Worm (Caenorhabditis elegans): Measurements from ENCODE around the gene flap-1.

flap-1 gene

ce11 chrIII:6946382-6946781, 17.8 kb upstream of the flap-1 start, which contains the start of gene let-711:
Gene let-711, plus strand, starts transcription at chrIII:6946718.
- TF ChIP-seq daf-16 (GFP tag; optimal IDR thresholded peaks at IDR 0.05) = no peak
- TF ChIP-seq daf-16 (tag; optimal IDR thresholded peaks at IDR 0.05) = peak; percentile 18
- TF ChIP-seq ceh-20 (GFP tag; IDR thresholded peaks at IDR 0.05) = no peak
- TF ChIP-seq skn-1 (tag; optimal IDR thresholded peaks at IDR 0.05) = no peak
- no peak for TF ChIP-seq madf-9 (GFP tag; conservative IDR thresholded peaks at IDR 0.05)
- TF ChIP-seq ztf-11 (tag; optimal IDR thresholded peaks at IDR 0.05) = no peak
- TF ChIP-seq pqm-1 (tag; optimal IDR thresholded peaks at IDR 0.05) = no peak
- no peak for TF ChIP-seq pha-4 (GFP tag; IDR thresholded peaks at IDR 0.05)
- TF ChIP-seq pha-4 (tag; optimal IDR thresholded peaks at IDR 0.05) = no peak
- no peak for TF ChIP-seq F37D6.2 (tag; optimal IDR thresholded peaks at IDR 0.05)
- no peak for TF ChIP-seq cey-2 (tag; optimal IDR thresholded peaks at IDR 0.05; ENCODE audit: borderline replicate concordance, insufficient read depth)
- TF ChIP-seq Y48G9A.11 (GFP tag; IDR thresholded peaks at IDR 0.05) = peak; percentile 97
- peak; percentile 4 for TF ChIP-seq hlh-30 (tag; optimal IDR thresholded peaks at IDR 0.05; ENCODE audit: insufficient read depth)
- TF ChIP-seq ama-1 (optimal IDR thresholded peaks at IDR 0.05) = no peak
- TF ChIP-seq egl-43 (GFP tag; IDR thresholded peaks at IDR 0.05) = no peak
- no peak for TF ChIP-seq jun-1 (tag; optimal IDR thresholded peaks at IDR 0.05)
- peak; percentile 28 for TF ChIP-seq mes-2 (tag; optimal IDR thresholded peaks at IDR 0.05; ENCODE audit: poor library complexity, severe bottlenecking)
- peak; percentile 56 for TF ChIP-seq aha-1 (tag)
- no peak for TF ChIP-seq hmg-1.1 (GFP tag; IDR thresholded peaks at IDR 0.05)
- TF ChIP-seq rbr-2 (tag; optimal IDR thresholded peaks at IDR 0.05) = no peak
- no peak for TF ChIP-seq spr-1 (tag; optimal IDR thresholded peaks at IDR 0.05)
- TF ChIP-seq zip-2 (tag; optimal IDR thresholded peaks at IDR 0.05) = no peak
- peak; percentile 95 for TF ChIP-seq T20F7.1 (GFP tag; optimal IDR thresholded peaks at IDR 0.05)
- TF ChIP-seq lsy-2 (tag; optimal IDR thresholded peaks at IDR 0.05) = peak in 1 of 2 experiments; percentile 27

ce11 chrIII:6945747-6946146, 17.1 kb upstream of the flap-1 start, which contains the start of gene abu-13:
Gene abu-13, minus strand, starts transcription at chrIII:6945898.
- no peak for TF ChIP-seq hif-1 (tag; optimal IDR thresholded peaks at IDR 0.05)
- no peak for TF ChIP-seq fkh-10 (GFP tag; optimal IDR thresholded peaks at IDR 0.05)
- no peak for TF ChIP-seq lin-38 (GFP tag; IDR thresholded peaks at IDR 0.05)
- TF ChIP-seq mdl-1 (tag; optimal IDR thresholded peaks at IDR 0.05) = peak in 1 of 2 experiments; percentile 10
- TF ChIP-seq tag-97 (GFP tag; IDR thresholded peaks at IDR 0.05) = no peak
- peak; percentile 19 for TF ChIP-seq nhr-28 (tag; optimal IDR thresholded peaks at IDR 0.05)
- TF ChIP-seq zag-1 (tag; optimal IDR thresholded peaks at IDR 0.05) = no peak
- TF ChIP-seq spr-1 (tag; optimal IDR thresholded peaks at IDR 0.05) = no peak
- TF ChIP-seq ztf-7 (tag; optimal IDR thresholded peaks at IDR 0.05) = no peak
- no peak for TF ChIP-seq php-3 (GFP tag; IDR thresholded peaks at IDR 0.05)
- no peak for TF ChIP-seq cey-2 (tag; optimal IDR thresholded peaks at IDR 0.05; ENCODE audit: borderline replicate concordance, insufficient read depth)
- TF ChIP-seq ceh-62 (tag; optimal IDR thresholded peaks at IDR 0.05) = no peak
- peak; percentile 7 for TF ChIP-seq hlh-11 (tag; optimal IDR thresholded peaks at IDR 0.05)
- no peak for TF ChIP-seq madf-9 (GFP tag; conservative IDR thresholded peaks at IDR 0.05)
- TF ChIP-seq unc-62 (GFP tag; optimal IDR thresholded peaks at IDR 0.05 in 1 of 2) = no peak
- no peak for TF ChIP-seq unc-62 (tag; optimal IDR thresholded peaks at IDR 0.05)

- TF ChIP-seq nhr-237 (tag; optimal IDR thresholded peaks at IDR 0.05) = no peak
- 0 out of 2 replicates have a peak, but pooled peaks have one; percentile 23 for TF ChIP-seq egl-43 (GFP tag; IDR thresholded peaks at IDR 0.05)
- no peak for TF ChIP-seq hif-1 (tag; optimal IDR thresholded peaks at IDR 0.05)
- TF ChIP-seq F37D6.2 (tag; optimal IDR thresholded peaks at IDR 0.05) = no peak
- TF ChIP-seq nhr-28 (tag; optimal IDR thresholded peaks at IDR 0.05) = no peak
- no peak for TF ChIP-seq nhr-102 (tag; optimal IDR thresholded peaks at IDR 0.05)
- no peak for TF ChIP-seq lin-38 (GFP tag; IDR thresholded peaks at IDR 0.05)
- no peak for TF ChIP-seq sdz-12 (GFP tag; optimal IDR thresholded peaks at IDR 0.05)
- TF ChIP-seq lin-15B (tag; optimal IDR thresholded peaks at IDR 0.05) = no peak
- TF ChIP-seq set-16 (GFP tag; IDR thresholded peaks at IDR 0.05) = peak; percentile 65
Measured at ce11 chrIII:6945319-6945718, 16.7 kb upstream of the flap-1 start.
